Worm (Caenorhabditis elegans) whole organism, early embryonic: ENCODE results near the gene W08E12.5.

Source experiments
- B0310.2 ChIP-seq: sonication (generic microtip); optimal IDR thresholded peaks from 2 replicates; lab custom pipeline; 2016; ENCODE audit warnings: mild to moderate bottlenecking, missing genetic modification characterization, missing compliant biosample characterization
- F13C5.2 ChIP-seq: sonication (generic microtip); optimal IDR thresholded peaks from 2 replicates; lab custom pipeline; 2017; ENCODE audit warnings: mild to moderate bottlenecking, missing genetic modification characterization, inconsistent platforms, missing compliant biosample characterization
- aly-1 ChIP-seq: sonication (generic microtip); optimal IDR thresholded peaks from 2 replicates; lab custom pipeline; 2016; ENCODE audit warnings: missing genetic modification characterization, missing compliant biosample characterization
- ama-1 ChIP-seq: fragments of 150-350 bp; optimal IDR thresholded peaks from 2 replicates; lab custom pipeline; 2014
- ceh-36 ChIP-seq: sonication (generic microtip); optimal IDR thresholded peaks from 2 replicates; lab custom pipeline; 2016; ENCODE audit warnings: missing genetic modification characterization, inconsistent platforms, missing compliant biosample characterization
- flt-1 ChIP-seq: fragments of 200-800 bp; sonication (Bioruptor generic); IDR thresholded peaks from 2 replicates; pipeline ENCODE4 v1.3.6; 2022; ENCODE audit warnings: missing genetic modification characterization, missing compliant biosample characterization
- hmg-4 ChIP-seq: fragments of 200-800 bp; sonication (Bioruptor generic); optimal IDR thresholded peaks from 2 replicates; lab custom pipeline; 2018; ENCODE audit warnings: mild to moderate bottlenecking, missing genetic modification characterization, missing compliant biosample characterization
- pes-1 ChIP-seq: fragments of 200-800 bp; sonication (Bioruptor generic); IDR thresholded peaks from 2 replicates; pipeline ENCODE4 v1.3.6; 2022; ENCODE audit warnings: missing genetic modification reagents, missing genetic modification characterization, missing compliant biosample characterization
- scrt-1 ChIP-seq: fragments of 200-800 bp; sonication (Bioruptor generic); IDR thresholded peaks from 2 replicates; pipeline ENCODE4 v1.3.6; 2022; ENCODE audit warnings: missing genetic modification characterization, missing compliant biosample characterization
- tbx-37 ChIP-seq: fragments of 200-800 bp; sonication (Bioruptor generic); conservative IDR thresholded peaks from 2 replicates; pipeline ENCODE4 v1.3.6; 2022; ENCODE audit warnings: missing genetic modification reagents, missing genetic modification characterization, missing compliant biosample characterization
- tra-4 ChIP-seq: sonication (generic microtip); optimal IDR thresholded peaks from 2 replicates; lab custom pipeline; 2017; ENCODE audit warnings: missing genetic modification characterization, missing compliant biosample characterization

DNA sequence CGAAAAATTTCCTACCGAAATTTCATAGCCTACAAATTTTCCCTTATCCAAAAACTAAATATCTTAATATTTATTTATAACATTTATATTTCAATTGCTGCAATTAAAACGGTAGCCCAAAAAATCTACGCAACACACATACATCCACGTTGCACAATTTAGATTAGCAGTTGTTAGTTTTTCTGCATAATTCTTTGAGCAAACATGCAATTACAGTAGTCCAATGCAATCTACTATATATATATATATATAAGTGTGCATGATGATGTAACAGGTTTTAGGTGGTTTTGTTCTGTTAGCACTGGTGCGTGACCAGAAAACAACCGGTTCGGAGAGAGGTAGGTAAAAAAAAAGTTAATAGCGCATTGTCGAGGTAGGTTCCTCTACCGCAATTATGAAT, 29.2 kb upstream of the W08E12.5 start:
- TF ChIP-seq pes-1 (GFP tag; lab: Robert Waterston, UW), result no peak
- TF ChIP-seq flt-1 (GFP tag; lab: Robert Waterston, UW), result no peak
- TF ChIP-seq tra-4, result no peak
- no peak for TF ChIP-seq scrt-1 (GFP tag; lab: Robert Waterston, UW)
- no peak for TF ChIP-seq ceh-36 (tag; lab: Kevin White, UChicago)
- TF ChIP-seq F13C5.2, result no peak
- TF ChIP-seq tbx-37 (GFP tag; lab: Robert Waterston, UW), result no peak
- no peak for TF ChIP-seq ama-1 (lab: Kevin White, UChicago)
- TF ChIP-seq hmg-4 (GFP tag; lab: Kevin White, UChicago), result no peak
- TF ChIP-seq B0310.2 (tag; lab: Kevin White, UChicago), result no peak
- TF ChIP-seq aly-1 (tag; lab: Kevin White, UChicago), result no peak
